Fruit fly (Drosophila melanogaster) whole organism, larva: ENCODE measurements around the gene Vta1.

ENCODE experiments used
- noc ChIP-seq: fragments of 200-800 bp; sonication (Bioruptor generic); optimal IDR thresholded peaks from 3 replicates; lab custom pipeline; 2019; ENCODE audit warnings: missing biosample characterization, mild to moderate bottlenecking, missing genetic modification characterization, moderate library complexity

The Vta1 gene

dm6 chr3L:1665544-1665943 lies 12.8 kb upstream of the Vta1 start:
- no peak for TF ChIP-seq noc (tag; lab: Kevin White, UChicago)

- no peak for TF ChIP-seq noc (tag; lab: Kevin White, UChicago)
These were observed 12.2 kb upstream of the Vta1 start, which contains the start of the genes Srrm234 and CG7974 for dm6 chr3L:1664876-1665275. TSS of gene Srrm234 (minus strand) at chr3L:1665064. TSS of gene CG7974 (plus strand) at chr3L:1665138.

- no peak for TF ChIP-seq noc (tag; lab: Kevin White, UChicago)
These were observed 11.5 kb upstream of the Vta1 start for dm6 chr3L:1664205-1664604.

- no peak for TF ChIP-seq noc (tag; lab: Kevin White, UChicago)
These were observed 10.8 kb upstream of the Vta1 start for dm6 chr3L:1663531-1663930.

- no peak for TF ChIP-seq noc (tag; lab: Kevin White, UChicago)
These were observed 9.2 kb upstream of the Vta1 start for dm6 chr3L:1661738-1662370.

dm6 chr3L:1653752-1654151 lies 1.1 kb upstream of the Vta1 start:
- no peak for TF ChIP-seq noc (tag; lab: Kevin White, UChicago)

dm6 chr3L:1649363-1649762 lies 3.3 kb downstream of the Vta1 start:
- TF ChIP-seq noc (tag; lab: Kevin White, UChicago), result no peak

- no peak for TF ChIP-seq noc (tag; lab: Kevin White, UChicago)
These were observed 3.9 kb downstream of the Vta1 start, which contains the start of gene CG13920 for dm6 chr3L:1648690-1649355. TSS of gene CG13920 (plus strand) at chr3L:1648944.

- TF ChIP-seq noc (tag; lab: Kevin White, UChicago), result no peak
These were observed 5.3 kb downstream of the Vta1 start, which contains the start of the genes CG17249 and Bro for dm6 chr3L:1647276-1647919. TSS of gene CG17249 (minus strand) at chr3L:1647464. TSS of gene Bro (plus strand) at chr3L:1647869.

dm6 chr3L:1644920-1645567 lies 7.7 kb downstream of the Vta1 start, which contains the start of the genes alphaCOP and CG13919:
TSS of gene alphaCOP (minus strand) at chr3L:1645199.
TSS of gene CG13919 (plus strand) at chr3L:1645467.
- peak; percentile 90 for TF ChIP-seq noc (tag; lab: Kevin White, UChicago)

dm6 chr3L:1639185-1639812 lies 13.4 kb downstream of the Vta1 start, which contains the start of the genes Mettl2 and Bgb:
TSS of gene Mettl2 (minus strand) at chr3L:1639235.
TSS of gene Bgb (plus strand) at chr3L:1639711.
- no peak for TF ChIP-seq noc (tag; lab: Kevin White, UChicago)

dm6 chr3L:1637652-1638051 lies 15.0 kb downstream of the Vta1 start, which contains the start of gene nSyb:
TSS of gene nSyb (minus strand) at chr3L:1637752.
- TF ChIP-seq noc (tag; lab: Kevin White, UChicago), result no peak

- TF ChIP-seq noc (tag; lab: Kevin White, UChicago), result no peak
These were observed 15.8 kb downstream of the Vta1 start for dm6 chr3L:1636886-1637285.

- TF ChIP-seq noc (tag; lab: Kevin White, UChicago), result no peak
These were observed 23.5 kb downstream of the Vta1 start, which contains the start of gene GC for dm6 chr3L:1629064-1629777. TSS of gene GC (minus strand) at chr3L:1629301.
